Worm (Caenorhabditis elegans) whole organism, mixed stage, embryonic: ENCODE measurements around the gene rog-1.

Experiments used
- M03D4.4 ChIP-seq: sonication (generic microtip); optimal IDR thresholded peaks from 2 replicates; lab custom pipeline; 2017; ENCODE audit warnings: mild to moderate bottlenecking, missing genetic modification characterization, missing compliant biosample characterization
- bed-3 ChIP-seq: fragments of 200-800 bp; sonication (Bioruptor generic); optimal IDR thresholded peaks from 3 replicates; lab custom pipeline; 2018; ENCODE audit warnings: mild to moderate bottlenecking, missing genetic modification characterization, moderate library complexity, missing compliant biosample characterization
- blmp-1 ChIP-seq: fragments of 150-350 bp; optimal IDR thresholded peaks from 2 replicates; lab custom pipeline; 2014; ENCODE audit warnings: missing biosample characterization, missing genetic modification characterization
- ceh-39 ChIP-seq: fragments of 150-350 bp; optimal IDR thresholded peaks from 2 replicates; lab custom pipeline; 2014; ENCODE audit warnings: missing biosample characterization, missing genetic modification characterization
- ceh-83 ChIP-seq: fragments of 200-800 bp; sonication (Bioruptor generic); optimal IDR thresholded peaks from 2 replicates; lab custom pipeline; 2018; ENCODE audit warnings: mild to moderate bottlenecking, missing genetic modification characterization, missing compliant biosample characterization
- ces-1 ChIP-seq: fragments of 150-350 bp; optimal IDR thresholded peaks from 2 replicates; lab custom pipeline; 2014; ENCODE audit warnings: missing biosample characterization, missing genetic modification reagents, missing genetic modification characterization
- cnd-1 ChIP-seq: fragments of 200-800 bp; sonication (Bioruptor generic); optimal IDR thresholded peaks from 2 replicates; lab custom pipeline; 2018; ENCODE audit warnings: mild to moderate bottlenecking, missing genetic modification characterization, missing compliant biosample characterization
- elt-1 ChIP-seq: sonication (generic microtip); optimal IDR thresholded peaks from 2 replicates; lab custom pipeline; 2017; ENCODE audit warnings: missing genetic modification characterization, mild to moderate bottlenecking, missing compliant biosample characterization, antibody characterized with exemption, moderate library complexity, borderline replicate concordance; ENCODE audit not compliant: insufficient read depth
- flh-1 ChIP-seq: fragments of 200-800 bp; sonication (Bioruptor generic); optimal IDR thresholded peaks from 2 replicates; lab custom pipeline; 2018; ENCODE audit warnings: mild to moderate bottlenecking, missing genetic modification characterization, moderate library complexity, missing compliant biosample characterization
- ham-2 ChIP-seq: fragments of 200-800 bp; sonication (Bioruptor generic); optimal IDR thresholded peaks from 2 replicates; lab custom pipeline; 2018; ENCODE audit warnings: mild to moderate bottlenecking, missing genetic modification characterization, missing compliant biosample characterization
- lin-13 ChIP-seq: fragments of 150-350 bp; optimal IDR thresholded peaks from 2 replicates; lab custom pipeline; 2014; ENCODE audit warnings: missing biosample characterization, missing genetic modification characterization
- lsy-2 ChIP-seq: fragments of 150-350 bp; optimal IDR thresholded peaks from 2 replicates; lab custom pipeline; 2014; ENCODE audit warnings: missing biosample characterization, missing genetic modification characterization
- mab-5 ChIP-seq: fragments of 150-350 bp; optimal IDR thresholded peaks from 2 replicates; lab custom pipeline; 2014; ENCODE audit warnings: missing biosample characterization, missing genetic modification characterization
- mep-1 ChIP-seq: fragments of 150-350 bp; optimal IDR thresholded peaks from 2 replicates; lab custom pipeline; 2017; ENCODE audit warnings: missing biosample characterization, missing genetic modification reagents, missing genetic modification characterization, inconsistent platforms
- mls-2 ChIP-seq: sonication (generic microtip); optimal IDR thresholded peaks from 2 replicates; lab custom pipeline; 2016; ENCODE audit warnings: mild to moderate bottlenecking, missing genetic modification characterization, moderate library complexity, missing compliant biosample characterization
- nhr-12 ChIP-seq: fragments of 150-350 bp; optimal IDR thresholded peaks from 2 replicates; lab custom pipeline; 2014; ENCODE audit warnings: missing biosample characterization, missing genetic modification characterization
- nhr-2 ChIP-seq: fragments of 150-350 bp; optimal IDR thresholded peaks from 2 replicates; lab custom pipeline; 2014; ENCODE audit warnings: missing biosample characterization, missing genetic modification characterization
- nhr-237 ChIP-seq: fragments of 150-350 bp; optimal IDR thresholded peaks from 2 replicates; lab custom pipeline; 2014; ENCODE audit warnings: missing biosample characterization, missing genetic modification characterization
- nhr-28 ChIP-seq: fragments of 150-350 bp; optimal IDR thresholded peaks from 2 replicates; lab custom pipeline; 2014; ENCODE audit warnings: missing biosample characterization, missing genetic modification characterization
- nhr-76 ChIP-seq: sonication (generic microtip); optimal IDR thresholded peaks from 2 replicates; lab custom pipeline; 2017; ENCODE audit warnings: missing biosample characterization, missing genetic modification characterization
- pha-4 ChIP-seq: fragments of 150-350 bp; optimal IDR thresholded peaks from 2 replicates; lab custom pipeline; 2018; ENCODE audit warnings: missing biosample characterization, missing genetic modification reagents, missing genetic modification characterization
- snpc-4 ChIP-seq: fragments of 150-350 bp; optimal IDR thresholded peaks from 2 replicates; lab custom pipeline; 2014; ENCODE audit warnings: missing biosample characterization, missing genetic modification characterization
- tbx-8 ChIP-seq: fragments of 200-800 bp; sonication (Bioruptor generic); optimal IDR thresholded peaks from 2 replicates; lab custom pipeline; 2018; ENCODE audit warnings: mild to moderate bottlenecking, missing genetic modification characterization, moderate library complexity, missing compliant biosample characterization
- unc-39 ChIP-seq: fragments of 150-350 bp; optimal IDR thresholded peaks from 2 replicates; lab custom pipeline; 2014; ENCODE audit warnings: missing biosample characterization, missing genetic modification characterization
- unc-62 ChIP-seq: fragments of 150-350 bp; optimal IDR thresholded peaks from 2 replicates; lab custom pipeline; 2014; ENCODE audit warnings: missing biosample characterization, missing genetic modification reagents, missing genetic modification characterization
- ztf-11 ChIP-seq: fragments of 150-350 bp; optimal IDR thresholded peaks from 2 replicates; lab custom pipeline; 2014; ENCODE audit warnings: missing biosample characterization, missing genetic modification characterization

The rog-1 gene

DNA sequence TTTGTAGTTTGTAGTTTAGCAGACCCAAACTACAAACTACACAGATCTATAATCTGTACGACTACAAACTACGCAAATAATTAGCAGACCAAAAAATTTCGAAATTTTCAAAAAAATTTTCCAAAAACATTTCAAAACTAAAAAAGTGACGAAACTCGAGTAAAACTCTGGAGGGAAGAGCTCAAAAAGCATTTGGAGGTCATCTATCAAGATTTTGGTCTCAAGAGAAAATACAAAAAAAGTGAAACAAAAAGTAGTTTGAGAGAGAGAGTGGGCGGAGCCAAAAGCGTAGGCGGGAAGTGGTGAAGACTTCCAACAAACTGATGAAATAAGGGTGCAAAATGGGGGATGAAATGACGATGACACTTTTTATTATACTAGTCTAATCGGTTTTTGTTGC lies 14.5 kb downstream of the rog-1 start:
- TF ChIP-seq mep-1 (tag; lab: Kevin White, UChicago) = no peak
- TF ChIP-seq unc-62 = no peak

- TF ChIP-seq mep-1 (tag; lab: Kevin White, UChicago) (no peak), lin-13 (tag; lab: Kevin White, UChicago) (no peak)
These were observed 16.9 kb downstream of the rog-1 start, which contains the start of gene C13A10.2 for ce11 chrII:1357905-1358304. Gene C13A10.2, minus strand, starts transcription at chrII:1358005.

DNA sequence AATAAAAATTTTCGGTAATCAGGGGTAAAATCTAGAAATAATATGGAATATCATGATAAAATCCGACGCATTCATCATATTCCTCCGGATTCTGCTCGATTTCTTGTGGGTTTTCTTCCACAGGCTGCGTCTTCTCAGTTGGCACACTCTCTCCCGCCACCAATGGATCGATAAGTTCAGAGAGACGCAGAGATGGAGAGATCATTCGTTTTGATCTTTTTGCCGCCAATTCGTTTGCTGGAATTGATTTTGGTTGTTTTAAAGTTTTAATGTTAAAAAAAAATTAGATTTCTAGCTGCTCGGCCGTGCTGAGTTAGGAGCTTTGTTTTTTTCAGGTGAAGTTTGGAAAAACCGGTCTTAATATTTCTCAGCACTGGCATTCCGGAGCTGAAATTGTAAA lies 17.5 kb downstream of the rog-1 start:
- TF ChIP-seq mep-1 (tag; lab: Kevin White, UChicago) (no peak), bed-3 (no peak), mls-2 (tag; lab: Kevin White, UChicago) (no peak), nhr-237 (no peak), tbx-8 (no peak), unc-39 (tag; lab: Kevin White, UChicago) (no peak), snpc-4 (no peak), ham-2 (GFP tag; lab: Kevin White, UChicago) (no peak), unc-62 (no peak), blmp-1 (no peak), ztf-11 (tag; lab: Kevin White, UChicago) (no peak), nhr-2 (tag; lab: Kevin White, UChicago) (no peak), nhr-76 (tag; lab: Kevin White, UChicago) (no peak), lsy-2 (tag; lab: Kevin White, UChicago) (no peak), M03D4.4 (no peak), elt-1 (no peak), ceh-39 (no peak), cnd-1 (no peak)
- TF ChIP-seq, all 35 proteins: peak for 0

DNA sequence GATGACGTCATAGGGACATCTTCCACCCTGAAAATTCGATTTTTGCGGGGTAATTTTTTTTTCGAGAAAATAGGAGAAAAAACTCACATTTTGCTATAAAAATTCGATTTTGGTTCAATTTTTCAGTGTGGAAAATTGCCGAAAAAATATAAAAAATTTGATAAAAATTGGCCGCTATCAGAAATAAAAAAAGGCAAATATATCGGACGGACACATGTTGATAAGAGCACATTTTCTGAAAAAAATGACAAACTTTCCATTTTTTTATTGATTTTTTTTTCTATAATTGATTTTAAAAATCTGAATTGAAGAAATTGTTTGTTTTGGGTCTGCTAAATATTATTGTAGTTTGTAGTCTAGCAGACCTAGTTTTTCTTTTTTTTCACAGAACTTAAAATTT lies 19.3 kb downstream of the rog-1 start, which contains the start of gene C13A10.1:
Gene C13A10.1 (minus strand): TSS at position 170 of the 400 bp plus-strand sequence.
- TF ChIP-seq nhr-2 (tag; lab: Kevin White, UChicago) = no peak
- TF ChIP-seq nhr-237 = no peak
- TF ChIP-seq flh-1 (GFP tag; lab: Kevin White, UChicago) = no peak
- no peak for TF ChIP-seq mab-5 (tag; lab: Kevin White, UChicago)
- TF ChIP-seq ztf-11 (tag; lab: Kevin White, UChicago) = no peak
- TF ChIP-seq unc-62 = no peak
- no peak for TF ChIP-seq blmp-1
- no peak for TF ChIP-seq nhr-28 (tag; lab: Kevin White, UChicago)
- no peak for TF ChIP-seq pha-4 (tag; lab: Kevin White, UChicago)
- no peak for TF ChIP-seq M03D4.4
- no peak for TF ChIP-seq cnd-1
- no peak for TF ChIP-seq lin-13 (tag; lab: Kevin White, UChicago)
- no peak for TF ChIP-seq elt-1
- TF ChIP-seq nhr-12 (tag; lab: Kevin White, UChicago) = no peak
- no peak for TF ChIP-seq ceh-83 (GFP tag; lab: Kevin White, UChicago)
- no peak for TF ChIP-seq unc-39 (tag; lab: Kevin White, UChicago)

DNA sequence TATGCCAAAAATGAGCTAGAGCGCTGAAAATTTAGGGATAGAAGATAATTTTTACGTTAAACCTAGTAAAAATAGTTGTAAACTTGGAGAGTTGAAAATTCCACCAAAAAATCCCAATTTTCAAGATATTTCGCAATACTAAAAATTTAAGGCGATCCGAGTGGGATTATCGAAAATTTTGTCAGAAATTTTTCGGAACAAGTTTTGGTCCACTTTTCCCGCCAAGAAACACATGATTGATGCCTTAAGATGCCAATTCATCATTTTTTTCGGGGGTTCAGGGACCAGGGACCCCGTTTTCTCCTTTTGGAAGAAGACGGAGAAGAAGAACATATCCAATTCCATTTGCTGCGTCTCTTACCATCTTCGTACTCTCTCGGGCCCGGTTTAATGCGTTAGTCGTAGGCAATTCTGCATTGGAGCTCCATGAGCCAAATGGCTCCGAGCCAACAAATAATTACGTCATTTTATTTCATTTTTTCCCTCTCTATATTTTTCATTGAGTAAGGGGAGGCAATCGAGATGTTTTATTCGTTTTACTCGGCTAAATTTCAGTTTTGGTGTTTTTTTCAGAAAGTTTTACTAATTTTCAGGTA lies 30.2 kb downstream of the rog-1 start:
- TF ChIP-seq nhr-2 (tag; lab: Kevin White, UChicago) = no peak
- peak; percentile 71 for TF ChIP-seq ces-1 (GFP tag; lab: Kevin White, UChicago)
- TF ChIP-seq mls-2 (tag; lab: Kevin White, UChicago) = no peak
- no peak for TF ChIP-seq ceh-83 (GFP tag; lab: Kevin White, UChicago)

ce11 chrII:1343748-1344147 lies 31.0 kb downstream of the rog-1 start:
- TF ChIP-seq nhr-28 (tag; lab: Kevin White, UChicago) (no peak), ces-1 (GFP tag; lab: Kevin White, UChicago) (peak; percentile 94)
- TF ChIP-seq, all 35 proteins: peak for 1

ce11 chrII:1341416-1341815 lies 33.4 kb downstream of the rog-1 start:
- TF ChIP-seq mep-1 (tag; lab: Kevin White, UChicago) (no peak), ces-1 (GFP tag; lab: Kevin White, UChicago) (peak; percentile 98)
- TF ChIP-seq, all 35 proteins: peak for 1
